Worm (Caenorhabditis elegans) whole organism, L4/young adult: ENCODE results near the gene K10D11.2.

Source experiments
- W03F9.2 ChIP-seq: fragments of 150-350 bp; optimal IDR thresholded peaks from 2 replicates; lab custom pipeline; 2014; ENCODE audit warnings: missing biosample characterization, missing genetic modification characterization
- him-1 ChIP-seq: sonication (generic microtip); optimal IDR thresholded peaks from 2 replicates; lab custom pipeline; 2016; ENCODE audit warnings: missing genotype, missing genetic modification reagents, missing genetic modification characterization, missing compliant biosample characterization

DNA sequence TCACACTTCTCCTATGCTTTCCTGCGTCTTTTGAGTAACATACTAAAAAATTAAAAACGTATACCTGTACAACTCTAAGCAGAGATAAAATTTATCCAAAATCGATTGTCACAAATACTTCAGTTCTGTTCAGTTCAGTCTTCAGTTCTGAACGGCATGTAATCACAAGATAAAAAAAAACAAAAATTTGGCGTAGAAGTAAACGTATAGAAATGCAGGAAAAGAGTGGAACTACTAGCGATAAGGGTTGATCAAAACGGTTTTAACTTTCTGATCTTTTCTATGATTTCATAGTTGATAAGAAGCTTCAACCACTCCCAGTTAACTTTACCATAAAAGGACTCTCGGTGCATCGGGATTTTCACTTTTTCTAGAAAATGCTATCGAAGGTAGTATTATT, 13.7 kb upstream of the K10D11.2 start, which contains the start of gene dod-22:
- TF ChIP-seq him-1 (no peak), W03F9.2 (tag; lab: Kevin White, UChicago) (no peak)
